Fruit fly (Drosophila melanogaster): ENCODE data around the gene pasi1.

pasi1 gene

dm6 chr3R:17807035-17807606 is 12.2 kb downstream of the pasi1 start, which contains the start of gene CG17801 (continued):
- TF ChIP-seq row (GFP tag; IDR thresholded peaks at IDR 0.05) = 0 out of 3 replicates have a peak, but pooled peaks have one; percentile 18
- peak; percentile 46 for TF ChIP-seq gem (tag; optimal IDR thresholded peaks at IDR 0.05)
- no peak for TF ChIP-seq CG8089 (GFP tag; optimal IDR thresholded peaks at IDR 0.05)
- TF ChIP-seq CG10654 (GFP tag; optimal IDR thresholded peaks at IDR 0.05) = no peak
- peak; percentile 47 for TF ChIP-seq CG18262 (tag; optimal IDR thresholded peaks at IDR 0.05)
- TF ChIP-seq jing (GFP tag; optimal IDR thresholded peaks at IDR 0.05) = no peak
- peak; percentile 2 for TF ChIP-seq CG15514 (GFP tag; optimal IDR thresholded peaks at IDR 0.05)
- TF ChIP-seq CG7357 (GFP tag; IDR thresholded peaks at IDR 0.05) = peak; percentile 50; the same call in 1 of the 3 replicates
- TF ChIP-seq CG17829 (tag; optimal IDR thresholded peaks at IDR 0.05) = peak; percentile 14
- no peak for TF ChIP-seq wek (GFP tag; optimal IDR thresholded peaks at IDR 0.05)
- TF ChIP-seq phol (tag; optimal IDR thresholded peaks at IDR 0.05) = peak; percentile 23
- no peak for TF ChIP-seq pan (optimal IDR thresholded peaks at IDR 0.05)
- TF ChIP-seq pan (GFP tag; optimal IDR thresholded peaks at IDR 0.05 in 1 of 2, IDR thresholded peaks at IDR 0.05 in 1 of 2) = peak in 1 of 2 experiments; percentile 5
- TF ChIP-seq nmo (GFP tag; optimal IDR thresholded peaks at IDR 0.05) = peak; percentile 1
- 0 out of 3 replicates have a peak, but pooled peaks have one; percentile 25 for TF ChIP-seq ci (GFP tag; IDR thresholded peaks at IDR 0.05)
- peak; percentile 6 for TF ChIP-seq PHDP (tag; optimal IDR thresholded peaks at IDR 0.05)
- peak; percentile 16 for TF ChIP-seq CG13424 (tag; optimal IDR thresholded peaks at IDR 0.05)
- TF ChIP-seq CG14710 (tag; optimal IDR thresholded peaks at IDR 0.05) = peak; percentile 14
- TF ChIP-seq CG4424 (GFP tag; optimal IDR thresholded peaks at IDR 0.05) = peak; percentile 32
- TF ChIP-seq CG17361 (GFP tag; IDR thresholded peaks at IDR 0.05) = 0 out of 3 replicates have a peak, but pooled peaks have one; percentile 19
- peak; percentile 31 for TF ChIP-seq CG2712 (tag; optimal IDR thresholded peaks at IDR 0.05)
- TF ChIP-seq lola (GFP tag; optimal IDR thresholded peaks at IDR 0.05) = peak in 1 of 3 experiments; percentile 13
- TF ChIP-seq CG15601 (tag; optimal IDR thresholded peaks at IDR 0.05) = peak; percentile 13
- TF ChIP-seq CG7928 (GFP tag; optimal IDR thresholded peaks at IDR 0.05) = peak; percentile 52
- no peak for TF ChIP-seq Ets97D (GFP tag; optimal IDR thresholded peaks at IDR 0.05)
- TF ChIP-seq corto (GFP tag; optimal IDR thresholded peaks at IDR 0.05) = no peak
- TF ChIP-seq hkb (optimal IDR thresholded peaks at IDR 0.05) = no peak
- no peak for TF ChIP-seq hkb (GFP tag; IDR thresholded peaks at IDR 0.05)

- no peak for TF ChIP-seq Xrp1 (GFP tag; IDR thresholded peaks at IDR 0.05)
- TF ChIP-seq CG18764 (GFP tag; optimal IDR thresholded peaks at IDR 0.05) = no peak
- no peak for TF ChIP-seq ken (GFP tag; IDR thresholded peaks at IDR 0.05)
- no peak for TF ChIP-seq Mrtf (GFP tag; IDR thresholded peaks at IDR 0.05)
- no peak for TF ChIP-seq Ets65A (GFP tag)
- no peak for TF ChIP-seq sqz (GFP tag; optimal IDR thresholded peaks at IDR 0.05)
- TF ChIP-seq CG6654 (GFP tag; optimal IDR thresholded peaks at IDR 0.05) = no peak
- TF ChIP-seq HmgZ (tag; optimal IDR thresholded peaks at IDR 0.05) = peak; percentile 26
- TF ChIP-seq CG7963 (GFP tag; IDR thresholded peaks at IDR 0.05; ENCODE audit: partially characterized antibody) = peak; percentile 74
- no peak for TF ChIP-seq Ptx1 (GFP tag; IDR thresholded peaks at IDR 0.05)
- no peak for TF ChIP-seq wor (GFP tag; IDR thresholded peaks at IDR 0.05)
- TF ChIP-seq CG17568 (GFP tag; optimal IDR thresholded peaks at IDR 0.05) = no peak
- no peak for TF ChIP-seq CG12299 (tag; optimal IDR thresholded peaks at IDR 0.05)
- no peak for TF ChIP-seq CG2199 (GFP tag; IDR thresholded peaks at IDR 0.05)
- no peak for TF ChIP-seq Ravus (GFP tag; IDR thresholded peaks at IDR 0.05)
- TF ChIP-seq B-H2 (GFP tag; optimal IDR thresholded peaks at IDR 0.05) = peak; percentile 31
- no peak for TF ChIP-seq CG30403 (GFP tag; optimal IDR thresholded peaks at IDR 0.05)
- no peak for TF ChIP-seq p53 (GFP tag; optimal IDR thresholded peaks at IDR 0.05)
- no peak for TF ChIP-seq bcd (GFP tag; optimal IDR thresholded peaks at IDR 0.05)
- no peak for TF ChIP-seq fd64A (GFP tag; optimal IDR thresholded peaks at IDR 0.05)
- TF ChIP-seq CG32772 (GFP tag; IDR thresholded peaks at IDR 0.05) = no peak
- TF ChIP-seq Oaz (GFP tag; IDR thresholded peaks at IDR 0.05) = no peak
- TF ChIP-seq CG14965 (GFP tag; optimal IDR thresholded peaks at IDR 0.05; ENCODE audit: borderline replicate concordance) = no peak
- no peak for TF ChIP-seq pan (optimal IDR thresholded peaks at IDR 0.05)
- no peak for TF ChIP-seq pan (GFP tag; optimal IDR thresholded peaks at IDR 0.05 in 1 of 2, IDR thresholded peaks at IDR 0.05 in 1 of 2)
- TF ChIP-seq CG8089 (GFP tag; optimal IDR thresholded peaks at IDR 0.05) = no peak
Measured at dm6 chr3R:17809014-17809413, 14.1 kb downstream of the pasi1 start, which contains the start of gene Odj. Odj (minus strand) TSS chr3R:17809222.

Data from whole organism, embryonic.